Worm (Caenorhabditis elegans) whole organism, L4 larva: ENCODE measurements around the gene D1046.4.

Experiments used
- ama-1 ChIP-seq: fragments of 150-350 bp; optimal IDR thresholded peaks from 2 replicates; lab custom pipeline; 2014; ENCODE audit warnings: inconsistent platforms, mixed read lengths
- mep-1 ChIP-seq: fragments of 150-350 bp; sonication (generic microtip); optimal IDR thresholded peaks from 3 replicates; lab custom pipeline; 2014; ENCODE audit warnings: missing biosample characterization, missing genetic modification characterization

DNA sequence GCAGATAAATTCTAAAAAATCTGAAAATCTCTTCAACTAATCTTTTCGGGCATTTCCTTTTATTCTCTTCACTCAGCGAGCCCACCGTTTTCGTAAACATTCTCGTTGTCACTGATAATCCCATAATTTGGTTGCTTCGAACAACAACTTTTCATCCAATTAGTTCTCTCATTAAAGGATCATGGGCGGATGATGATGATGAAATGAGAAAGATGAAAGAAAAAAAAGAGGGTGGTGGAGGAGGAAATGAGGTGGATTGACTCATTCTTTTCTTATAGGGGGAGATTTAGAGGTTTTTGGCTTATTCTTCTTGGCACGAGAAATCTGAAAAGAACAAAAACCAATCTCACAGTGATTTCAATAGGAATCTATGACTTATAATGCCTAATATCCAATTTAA lies 12.5 kb upstream of the D1046.4 start:
- TF ChIP-seq ama-1 (lab: Kevin White, UChicago): no peak
- no peak for TF ChIP-seq mep-1 (tag; lab: Kevin White, UChicago)
